Worm (Caenorhabditis elegans) whole organism, young adult: ENCODE measurements around the gene anmt-2.

Experiments
- K11D2.4 ChIP-seq: fragments of 200-800 bp; sonication (Bioruptor generic); IDR thresholded peaks from 2 replicates; pipeline ENCODE4 v1.3.6; 2022; ENCODE audit warnings: missing genetic modification reagents, missing genetic modification characterization, missing compliant biosample characterization
- ama-1 ChIP-seq, 3 experiments: fragments of 150-350 bp in 1 of 3; sonication (generic microtip) in 2 of 3; optimal IDR thresholded peaks; 2 replicates each; lab custom pipeline; 2014 to 2018; ENCODE audit warnings: missing biosample characterization in 2 of 3, missing genetic modification characterization in 2 of 3, missing genetic modification reagents in 2 of 3
- chd-7 ChIP-seq: sonication (generic microtip); optimal IDR thresholded peaks from 2 replicates; lab custom pipeline; 2016; ENCODE audit warnings: mild to moderate bottlenecking, missing genetic modification characterization, moderate library complexity, missing compliant biosample characterization
- dpl-1 ChIP-seq: fragments of 150-350 bp; optimal IDR thresholded peaks from 2 replicates; lab custom pipeline; 2014; ENCODE audit warnings: missing biosample characterization, missing genetic modification reagents, missing genetic modification characterization
- gei-17 ChIP-seq: fragments of 200-800 bp; sonication (Bioruptor generic); optimal IDR thresholded peaks from 2 replicates; lab custom pipeline; 2018; ENCODE audit warnings: mild to moderate bottlenecking, missing genetic modification characterization, missing compliant biosample characterization

ce11 chrIII:6155787-6156186 is 1.8 kb downstream of the anmt-2 start:
- no peak for TF ChIP-seq dpl-1
- TF ChIP-seq K11D2.4 (GFP tag; lab: Robert Waterston, UW) = no peak
- TF ChIP-seq ama-1 (optimal IDR thresholded peaks at IDR 0.05; lab: Kevin White, UChicago) = no peak
- TF ChIP-seq ama-1 (GFP tag; optimal IDR thresholded peaks at IDR 0.05; lab: Kevin White, UChicago) = no peak
- TF ChIP-seq gei-17 (GFP tag; lab: Kevin White, UChicago) = no peak
- TF ChIP-seq chd-7 = no peak
